Fruit fly (Drosophila melanogaster) whole organism, embryonic: ENCODE data around the gene Tailor.

Source experiments
- Ada2b ChIP-seq: fragments of 200-800 bp; sonication (Bioruptor generic); IDR thresholded peaks from 2 replicates; pipeline ENCODE4 v1.3.6; 2022; ENCODE audit warnings: missing biosample characterization, missing genetic modification characterization
- Atf6 ChIP-seq: fragments of 200-800 bp; sonication (Bioruptor generic); IDR thresholded peaks from 2 replicates; pipeline ENCODE4 v1.3.6; 2022; ENCODE audit warnings: missing biosample characterization, missing genetic modification characterization
- CG10321 ChIP-seq: fragments of 200-800 bp; sonication (Bioruptor generic); IDR thresholded peaks from 2 replicates; pipeline ENCODE4 v1.3.6; 2022; ENCODE audit warnings: missing biosample characterization, missing genetic modification characterization
- CG10543 ChIP-seq: fragments of 200-800 bp; sonication (Bioruptor generic); optimal IDR thresholded peaks from 3 replicates; lab custom pipeline; 2017; ENCODE audit warnings: missing biosample characterization, mild to moderate bottlenecking, missing genetic modification characterization, moderate library complexity
- CG11085 ChIP-seq: fragments of 200-800 bp; sonication (Bioruptor generic); IDR thresholded peaks from 2 replicates; pipeline ENCODE4 v1.3.6; 2022; ENCODE audit warnings: missing biosample characterization, missing genetic modification characterization
- CG12071 ChIP-seq: fragments of 200-800 bp; sonication (Bioruptor generic); optimal IDR thresholded peaks from 3 replicates; lab custom pipeline; 2018; ENCODE audit warnings: missing biosample characterization, mild to moderate bottlenecking, missing genetic modification characterization
- CG13123 ChIP-seq: fragments of 200-800 bp; sonication (Bioruptor generic); optimal IDR thresholded peaks from 2 replicates; lab custom pipeline; 2016; ENCODE audit warnings: missing biosample characterization, missing genetic modification characterization
- CG16813 ChIP-seq: fragments of 200-800 bp; sonication (Bioruptor generic); IDR thresholded peaks from 3 replicates; pipeline ENCODE4 v1.3.6; 2022; ENCODE audit warnings: missing biosample characterization, missing genetic modification characterization; ENCODE audit not compliant: partially characterized antibody
- CG16815 ChIP-seq: fragments of 200-800 bp; sonication (Bioruptor generic); optimal IDR thresholded peaks from 3 replicates; lab custom pipeline; 2017; ENCODE audit warnings: missing biosample characterization, mild to moderate bottlenecking, missing genetic modification characterization
- CG18476 ChIP-seq: fragments of 200-800 bp; sonication (Bioruptor generic); optimal IDR thresholded peaks from 2 replicates; lab custom pipeline; 2016; ENCODE audit warnings: missing biosample characterization, mild to moderate bottlenecking, missing genetic modification characterization
- CG18619 ChIP-seq: fragments of 200-800 bp; sonication (Bioruptor generic); optimal IDR thresholded peaks from 3 replicates; lab custom pipeline; 2017; ENCODE audit warnings: missing biosample characterization, mild to moderate bottlenecking, missing genetic modification characterization
- CG30020 ChIP-seq: fragments of 200-800 bp; optimal IDR thresholded peaks from 2 replicates; lab custom pipeline; 2019; ENCODE audit warnings: missing biosample characterization, mild to moderate bottlenecking, missing genetic modification characterization, moderate library complexity
- CG33557 ChIP-seq: fragments of 200-800 bp; sonication (Bioruptor generic); optimal IDR thresholded peaks from 2 replicates; lab custom pipeline; 2019; ENCODE audit warnings: missing biosample characterization, mild to moderate bottlenecking, missing genetic modification characterization, moderate library complexity
- CG6854 ChIP-seq: fragments of 200-800 bp; sonication (Bioruptor generic); optimal IDR thresholded peaks from 3 replicates; lab custom pipeline; 2017; ENCODE audit warnings: missing biosample characterization, mild to moderate bottlenecking, missing genetic modification characterization
- CG7556 ChIP-seq: fragments of 200-800 bp; sonication (Bioruptor generic); optimal IDR thresholded peaks from 2 replicates; lab custom pipeline; 2017; ENCODE audit warnings: missing biosample characterization, mild to moderate bottlenecking, missing genetic modification characterization
- CG7745 ChIP-seq: fragments of 200-800 bp; sonication (Bioruptor generic); optimal IDR thresholded peaks from 2 replicates; lab custom pipeline; 2018; ENCODE audit warnings: missing biosample characterization, mild to moderate bottlenecking, missing genetic modification characterization, moderate library complexity
- CG7839 ChIP-seq: fragments of 200-800 bp; sonication (Bioruptor generic); optimal IDR thresholded peaks from 3 replicates; lab custom pipeline; 2018; ENCODE audit warnings: missing biosample characterization, mild to moderate bottlenecking, missing genetic modification characterization, moderate library complexity
- CG8478 ChIP-seq: fragments of >200 bp; optimal IDR thresholded peaks from 2 replicates; lab custom pipeline; 2018
- CkIIα-i1 ChIP-seq: fragments of 200-800 bp; sonication (Bioruptor generic); IDR thresholded peaks from 2 replicates; pipeline ENCODE4 v1.3.6; 2022; ENCODE audit warnings: missing biosample characterization, missing genetic modification characterization
- Gsc ChIP-seq: fragments of 200-800 bp; sonication (Bioruptor generic); IDR thresholded peaks from 2 replicates; pipeline ENCODE4 v1.3.6; 2022; ENCODE audit warnings: missing biosample characterization, missing genetic modification characterization
- Hr78 ChIP-seq, 2 experiments: fragments of 200-800 bp in 1 of 2; fragments of >200 bp in 1 of 2; sonication (Bioruptor generic) in 1 of 2; optimal IDR thresholded peaks; 2 replicates each; lab custom pipeline; 2017 to 2019; ENCODE audit warnings: missing biosample characterization in 2 of 2, missing genetic modification characterization in 2 of 2, mild to moderate bottlenecking in 1 of 2, moderate library complexity in 1 of 2
- Mad ChIP-seq: fragments of 200-800 bp; sonication (Bioruptor generic); optimal IDR thresholded peaks from 2 replicates; lab custom pipeline; 2016; ENCODE audit warnings: missing biosample characterization, missing genetic modification characterization
- NC2β ChIP-seq: fragments of 200-800 bp; sonication (Bioruptor generic); optimal IDR thresholded peaks from 2 replicates; lab custom pipeline; 2016; ENCODE audit warnings: missing biosample characterization, missing genetic modification characterization
- NK7.1 ChIP-seq: fragments of 200-800 bp; sonication (Bioruptor generic); optimal IDR thresholded peaks from 3 replicates; lab custom pipeline; 2016; ENCODE audit warnings: missing biosample characterization, missing genetic modification characterization
- Nf-YC ChIP-seq: fragments of 200-800 bp; optimal IDR thresholded peaks from 3 replicates; lab custom pipeline; 2019; ENCODE audit warnings: missing biosample characterization, mild to moderate bottlenecking, missing genetic modification characterization, moderate library complexity
- Sox100B ChIP-seq: fragments of 200-800 bp; sonication (Bioruptor generic); optimal IDR thresholded peaks from 3 replicates; lab custom pipeline; 2018; ENCODE audit warnings: missing biosample characterization, mild to moderate bottlenecking, missing genetic modification characterization
- Vsx1 ChIP-seq: fragments of 200-800 bp; sonication (Bioruptor generic); optimal IDR thresholded peaks from 2 replicates; lab custom pipeline; 2017; ENCODE audit warnings: missing biosample characterization, mild to moderate bottlenecking, missing genetic modification characterization, missing genetic modification reagents
- aop ChIP-seq: fragments of 200-800 bp; sonication (Bioruptor generic); IDR thresholded peaks from 2 replicates; pipeline ENCODE4 v1.3.6; 2022; ENCODE audit warnings: missing biosample characterization, missing genetic modification characterization
- da ChIP-seq: fragments of 200-800 bp; sonication (Bioruptor generic); optimal IDR thresholded peaks from 2 replicates; lab custom pipeline; 2016; ENCODE audit warnings: missing biosample characterization, missing genetic modification characterization
- ftz-f1 ChIP-seq: fragments of 200-800 bp; sonication (Bioruptor generic); optimal IDR thresholded peaks from 2 replicates; lab custom pipeline; 2016; ENCODE audit warnings: missing biosample characterization, missing genetic modification characterization
- gt ChIP-seq: fragments of 200-800 bp; sonication (Bioruptor generic); IDR thresholded peaks from 2 replicates; pipeline ENCODE4 v1.3.6; 2022; ENCODE audit warnings: missing biosample characterization, missing genetic modification characterization
- inv ChIP-seq: fragments of 200-800 bp; sonication (Bioruptor generic); IDR thresholded peaks from 2 replicates; pipeline ENCODE4 v1.3.6; 2022; ENCODE audit warnings: missing biosample characterization, missing genetic modification characterization; ENCODE audit not compliant: partially characterized antibody
- jumu ChIP-seq: fragments of 200-800 bp; sonication (Bioruptor generic); optimal IDR thresholded peaks from 3 replicates; lab custom pipeline; 2016; ENCODE audit warnings: missing biosample characterization, missing genetic modification characterization
- luna ChIP-seq: fragments of 200-800 bp; sonication (Bioruptor generic); optimal IDR thresholded peaks from 2 replicates; lab custom pipeline; 2016; ENCODE audit warnings: missing biosample characterization, missing genetic modification characterization
- nerfin-2 ChIP-seq: fragments of 200-800 bp; sonication (Bioruptor generic); IDR thresholded peaks from 2 replicates; pipeline ENCODE4 v1.3.6; 2022; ENCODE audit warnings: missing biosample characterization, missing genetic modification characterization; ENCODE audit not compliant: partially characterized antibody
- oc ChIP-seq: fragments of 200-800 bp; sonication (Bioruptor generic); optimal IDR thresholded peaks from 2 replicates; lab custom pipeline; 2018; ENCODE audit warnings: missing biosample characterization, mild to moderate bottlenecking, missing genetic modification characterization, moderate library complexity
- onecut ChIP-seq: fragments of 200-800 bp; sonication (Bioruptor generic); IDR thresholded peaks from 2 replicates; pipeline ENCODE4 v1.3.6; 2022; ENCODE audit warnings: missing biosample characterization, missing genetic modification characterization
- pfk ChIP-seq: fragments of 200-800 bp; sonication (Bioruptor generic); optimal IDR thresholded peaks from 2 replicates; lab custom pipeline; 2018; ENCODE audit warnings: missing biosample characterization, mild to moderate bottlenecking, missing genetic modification characterization, moderate library complexity
- prd ChIP-seq, 3 experiments: fragments of >200 bp in 2 of 3; fragments of 200-800 bp in 1 of 3; sonication (Bioruptor generic) in 1 of 3; optimal IDR thresholded peaks in 2 of 3; IDR thresholded peaks in 1 of 3; 2 replicates in 2 of 3; 3 replicates in 1 of 3; pipeline versions ENCODE4 v1.3.6 to Lab custom; 2017 to 2022; ENCODE audit warnings: missing biosample characterization in 1 of 3, missing genetic modification characterization in 1 of 3
- schlank ChIP-seq: fragments of 200-800 bp; sonication (Bioruptor generic); optimal IDR thresholded peaks from 2 replicates; lab custom pipeline; 2018; ENCODE audit warnings: missing biosample characterization, mild to moderate bottlenecking, missing genetic modification characterization
- scrt ChIP-seq: fragments of 200-800 bp; sonication (Bioruptor generic); optimal IDR thresholded peaks from 2 replicates; lab custom pipeline; 2018; ENCODE audit warnings: missing biosample characterization, mild to moderate bottlenecking, missing genetic modification characterization, moderate library complexity
- sens ChIP-seq: fragments of 200-800 bp; sonication (Bioruptor generic); peaks from one replicate; lab custom pipeline; 2016; ENCODE audit warnings: missing biosample characterization, missing genetic modification characterization
- sug ChIP-seq: fragments of 200-800 bp; optimal IDR thresholded peaks from 2 replicates; lab custom pipeline; 2019; ENCODE audit warnings: missing biosample characterization, mild to moderate bottlenecking, missing genetic modification characterization, moderate library complexity
- tgo ChIP-seq: fragments of 200-800 bp; sonication (Bioruptor generic); IDR thresholded peaks from 3 replicates; pipeline ENCODE4 v1.3.6; 2022; ENCODE audit warnings: missing biosample characterization, missing genetic modification characterization
- tll ChIP-seq, 2 experiments: fragments of 200-800 bp in 1 of 2; fragments of >200 bp in 1 of 2; sonication (Bioruptor generic) in 1 of 2; optimal IDR thresholded peaks; 2 replicates each; lab custom pipeline; 2017 to 2019; ENCODE audit warnings: missing biosample characterization in 2 of 2, missing genetic modification characterization in 2 of 2, mild to moderate bottlenecking in 1 of 2, moderate library complexity in 1 of 2
- toy ChIP-seq: fragments of 200-800 bp; sonication (Bioruptor generic); IDR thresholded peaks from 2 replicates; pipeline ENCODE4 v1.3.6; 2022; ENCODE audit warnings: missing biosample characterization, missing genetic modification characterization
- unc-4 ChIP-seq: fragments of 200-800 bp; sonication (Bioruptor generic); IDR thresholded peaks from 2 replicates; pipeline ENCODE4 v1.3.6; 2022; ENCODE audit warnings: missing biosample characterization, missing genetic modification characterization; ENCODE audit not compliant: partially characterized antibody
- vfl ChIP-seq: fragments of 200-800 bp; sonication (Bioruptor generic); optimal IDR thresholded peaks from 2 replicates; lab custom pipeline; 2016; ENCODE audit warnings: missing biosample characterization, missing genetic modification characterization
- zen2 ChIP-seq: fragments of 200-800 bp; sonication (Bioruptor generic); IDR thresholded peaks from 3 replicates; pipeline ENCODE4 v1.3.6; 2022; ENCODE audit warnings: missing biosample characterization, missing genetic modification characterization; ENCODE audit not compliant: partially characterized antibody

Gene Tailor

dm6 chr3R:7127966-7128365 lies 42.1 kb upstream of the Tailor start, which contains the start of gene CG10068 (continued):
- TF ChIP-seq Gsc (GFP tag; lab: Robert Waterston, UW) (no peak), nerfin-2 (GFP tag; lab: Robert Waterston, UW) (no peak), CG8478 (no peak), CG18619 (GFP tag; lab: Kevin White, UChicago) (peak; percentile 77), CG13123 (GFP tag; lab: Kevin White, UChicago) (peak; percentile 74), toy (0 out of 2 replicates have a peak, but pooled peaks have one; percentile 41), Sox100B (peak; percentile 79), NK7.1 (GFP tag; lab: Kevin White, UChicago) (peak; percentile 71), CG33557 (GFP tag; lab: Kevin White, UChicago) (peak; percentile 79), CG10321 (GFP tag; lab: Robert Waterston, UW) (peak; percentile 39; the same call in 1 of the 2 replicates), jumu (GFP tag; lab: Kevin White, UChicago) (peak; percentile 83), pfk (GFP tag; lab: Kevin White, UChicago) (no peak), CG7556 (GFP tag; lab: Kevin White, UChicago) (peak; percentile 83), da (GFP tag; lab: Kevin White, UChicago) (peak; percentile 28), unc-4 (0 out of 2 replicates have a peak, but pooled peaks have one; percentile 27), CkIIα-i1 (no peak), CG12071 (GFP tag; lab: Kevin White, UChicago) (peak; percentile 60), sug (peak; percentile 72), CG11085 (GFP tag; lab: Robert Waterston, UW) (no peak), tll (GFP tag; optimal IDR thresholded peaks at IDR 0.05; lab: Kevin White, UChicago) (peak in 1 of 2 experiments; percentile 80), prd (optimal IDR thresholded peaks at IDR 0.05; lab: Kevin White, UChicago) (no peak), prd (GFP tag; IDR thresholded peaks at IDR 0.05; lab: Robert Waterston, UW) (peak; percentile 95), Ada2b (GFP tag; lab: Robert Waterston, UW) (peak; percentile 88), CG16813 (peak; percentile 38; the same call in 1 of the 3 replicates), onecut (GFP tag; lab: Robert Waterston, UW) (peak; percentile 80), Mad (GFP tag; lab: Kevin White, UChicago) (peak; percentile 83), luna (GFP tag; lab: Kevin White, UChicago) (peak; percentile 52), CG30020 (tag; lab: Kevin White, UChicago) (peak; percentile 78), CG10543 (peak; percentile 67), NC2β (peak; percentile 92), zen2 (GFP tag; lab: Robert Waterston, UW) (0 out of 3 replicates have a peak, but pooled peaks have one; percentile 6), Vsx1 (GFP tag; lab: Kevin White, UChicago) (peak; percentile 72), aop (0 out of 2 replicates have a peak, but pooled peaks have one; percentile 79), Hr78 (GFP tag; optimal IDR thresholded peaks at IDR 0.05; lab: Kevin White, UChicago) (peak in 1 of 2 experiments; percentile 32), Nf-YC (tag; lab: Kevin White, UChicago) (peak; percentile 75), scrt (peak; percentile 64), CG7745 (tag; lab: Kevin White, UChicago) (no peak), ftz-f1 (GFP tag; lab: Kevin White, UChicago) (no peak), gt (GFP tag; lab: Robert Waterston, UW) (peak; percentile 86), CG18476 (GFP tag; lab: Kevin White, UChicago) (peak; percentile 91), CG6854 (GFP tag; lab: Kevin White, UChicago) (peak; percentile 77), inv (no peak), CG16815 (GFP tag; lab: Kevin White, UChicago) (peak; percentile 77), schlank (peak; percentile 45), CG7839 (tag; lab: Kevin White, UChicago) (peak; percentile 88), vfl (GFP tag; lab: Kevin White, UChicago) (peak; percentile 72), Atf6 (GFP tag; lab: Robert Waterston, UW) (peak; percentile 89), sens (GFP tag; lab: Kevin White, UChicago) (peak; percentile 99), tgo (GFP tag; lab: Robert Waterston, UW) (peak; percentile 92), oc (tag; lab: Kevin White, UChicago) (peak; percentile 91)
